Fruit fly (Drosophila melanogaster) whole organism, embryonic: ENCODE data around the gene Pino.

ENCODE experiments used
- Abd-B ChIP-seq: fragments of 200-800 bp; sonication (Bioruptor generic); optimal IDR thresholded peaks from 2 replicates; lab custom pipeline; 2018; ENCODE audit warnings: missing biosample characterization, mild to moderate bottlenecking, missing genetic modification characterization, moderate library complexity
- Ada2b ChIP-seq: fragments of 200-800 bp; sonication (Bioruptor generic); IDR thresholded peaks from 2 replicates; pipeline ENCODE4 v1.3.6; 2022; ENCODE audit warnings: missing biosample characterization, missing genetic modification characterization
- Blimp-1 ChIP-seq: fragments of 200-800 bp; sonication (Bioruptor generic); optimal IDR thresholded peaks from 3 replicates; lab custom pipeline; 2018; ENCODE audit warnings: missing biosample characterization, missing genetic modification characterization, mild to moderate bottlenecking, moderate library complexity, missing genetic modification reagents
- C15 ChIP-seq: fragments of 200-800 bp; sonication (Bioruptor generic); IDR thresholded peaks from 3 replicates; pipeline ENCODE4 v1.3.6; 2022; ENCODE audit warnings: missing biosample characterization, missing genetic modification characterization
- CG11247 ChIP-seq: fragments of 200-800 bp; sonication (Bioruptor generic); IDR thresholded peaks from 2 replicates; pipeline ENCODE4 v1.3.6; 2022; ENCODE audit warnings: missing biosample characterization, missing genetic modification characterization
- CG12155 ChIP-seq: fragments of 200-800 bp; sonication (Bioruptor generic); optimal IDR thresholded peaks from 3 replicates; lab custom pipeline; 2016; ENCODE audit warnings: missing biosample characterization, missing genetic modification characterization
- CG14014 ChIP-seq: fragments of 200-800 bp; sonication (Bioruptor generic); IDR thresholded peaks from 2 replicates; pipeline ENCODE4 v1.3.6; 2022; ENCODE audit warnings: missing biosample characterization, missing genetic modification characterization
- CG16813 ChIP-seq: fragments of 200-800 bp; sonication (Bioruptor generic); IDR thresholded peaks from 3 replicates; pipeline ENCODE4 v1.3.6; 2022; ENCODE audit warnings: missing biosample characterization, missing genetic modification characterization; ENCODE audit not compliant: partially characterized antibody
- CG17912 ChIP-seq: fragments of 200-800 bp; sonication (Bioruptor generic); optimal IDR thresholded peaks from 2 replicates; lab custom pipeline; 2018; ENCODE audit warnings: missing biosample characterization, mild to moderate bottlenecking, missing genetic modification characterization
- CG1832 ChIP-seq: fragments of 200-800 bp; sonication (Bioruptor generic); optimal IDR thresholded peaks from 2 replicates; lab custom pipeline; 2017; ENCODE audit warnings: missing biosample characterization, mild to moderate bottlenecking, missing genetic modification characterization, inconsistent platforms
- CG42726 ChIP-seq: fragments of 200-800 bp; sonication (Bioruptor generic); IDR thresholded peaks from 2 replicates; pipeline ENCODE4 v1.3.6; 2022; ENCODE audit warnings: missing biosample characterization, missing genetic modification characterization; ENCODE audit not compliant: partially characterized antibody
- CG4730 ChIP-seq: fragments of 200-800 bp; sonication (Bioruptor generic); IDR thresholded peaks from 2 replicates; pipeline ENCODE4 v1.3.6; 2022; ENCODE audit warnings: missing biosample characterization, missing genetic modification characterization
- CG7745 ChIP-seq: fragments of 200-800 bp; sonication (Bioruptor generic); optimal IDR thresholded peaks from 2 replicates; lab custom pipeline; 2018; ENCODE audit warnings: missing biosample characterization, mild to moderate bottlenecking, missing genetic modification characterization, moderate library complexity
- CG8290 ChIP-seq, 3 experiments: fragments of 200-800 bp; sonication (Bioruptor generic); optimal IDR thresholded peaks; 2 replicates each; lab custom pipeline; 2016 to 2019; ENCODE audit warnings: missing biosample characterization in 3 of 3, missing genetic modification characterization in 3 of 3, mild to moderate bottlenecking in 2 of 3, moderate library complexity in 1 of 3
- CG9797 ChIP-seq: fragments of 200-800 bp; sonication (Bioruptor generic); optimal IDR thresholded peaks from 3 replicates; lab custom pipeline; 2018; ENCODE audit warnings: missing biosample characterization, mild to moderate bottlenecking, missing genetic modification characterization
- Chrac-16 ChIP-seq: fragments of 200-800 bp; sonication (Bioruptor generic); optimal IDR thresholded peaks from 3 replicates; lab custom pipeline; 2016; ENCODE audit warnings: missing biosample characterization, missing genetic modification characterization
- Deaf1 ChIP-seq: fragments of 200-800 bp; optimal IDR thresholded peaks from 3 replicates; lab custom pipeline; 2019; ENCODE audit warnings: missing biosample characterization, mild to moderate bottlenecking, missing genetic modification characterization, moderate library complexity
- Dfd ChIP-seq, 2 experiments: fragments of >200 bp; optimal IDR thresholded peaks; 2 replicates each; lab custom pipeline; 2017; ENCODE audit warnings: missing biosample characterization in 2 of 2, missing genetic modification characterization in 2 of 2
- Dref ChIP-seq: fragments of 200-800 bp; sonication (Bioruptor generic); IDR thresholded peaks from 2 replicates; pipeline ENCODE4 v1.3.6; 2022; ENCODE audit warnings: missing biosample characterization, missing genetic modification characterization
- E2f1 ChIP-seq: fragments of 200-800 bp; sonication (Bioruptor generic); IDR thresholded peaks from 2 replicates; pipeline ENCODE4 v1.3.6; 2022; ENCODE audit warnings: missing biosample characterization, missing genetic modification characterization
- Ets65A ChIP-seq: fragments of 200-800 bp; sonication (Bioruptor generic); peaks from one replicate; lab custom pipeline; 2016; ENCODE audit warnings: missing biosample characterization, missing genetic modification characterization
- HLH4C ChIP-seq: fragments of 200-800 bp; sonication (Bioruptor generic); IDR thresholded peaks from 3 replicates; pipeline ENCODE4 v1.3.6; 2022; ENCODE audit warnings: missing biosample characterization, missing genetic modification characterization; ENCODE audit not compliant: partially characterized antibody
- HLH54F ChIP-seq: fragments of 200-800 bp; sonication (Bioruptor generic); optimal IDR thresholded peaks from 3 replicates; lab custom pipeline; 2016; ENCODE audit warnings: missing biosample characterization, missing genetic modification characterization
- HmgD ChIP-seq: fragments of 200-800 bp; sonication (Bioruptor generic); optimal IDR thresholded peaks from 3 replicates; lab custom pipeline; 2016; ENCODE audit warnings: missing biosample characterization, missing genetic modification characterization
- Hmx ChIP-seq: fragments of 200-800 bp; sonication (Bioruptor generic); optimal IDR thresholded peaks from 2 replicates; lab custom pipeline; 2016; ENCODE audit warnings: missing biosample characterization, missing genetic modification characterization
- Lpt ChIP-seq: fragments of >200 bp; optimal IDR thresholded peaks from 2 replicates; lab custom pipeline; 2018; ENCODE audit warnings: missing biosample characterization, missing genetic modification characterization
- NK7.1 ChIP-seq: fragments of 200-800 bp; sonication (Bioruptor generic); optimal IDR thresholded peaks from 3 replicates; lab custom pipeline; 2016; ENCODE audit warnings: missing biosample characterization, missing genetic modification characterization
- Optix ChIP-seq: fragments of 200-800 bp; sonication (Bioruptor generic); IDR thresholded peaks from 3 replicates; pipeline ENCODE4 v1.3.6; 2022; ENCODE audit warnings: missing biosample characterization, missing genetic modification characterization
- Usf ChIP-seq: fragments of 200-800 bp; sonication (Bioruptor generic); optimal IDR thresholded peaks from 2 replicates; lab custom pipeline; 2017; ENCODE audit warnings: missing genotype, missing biosample characterization, missing genetic modification characterization
- ap ChIP-seq: fragments of 200-800 bp; sonication (Bioruptor generic); IDR thresholded peaks from 2 replicates; pipeline ENCODE4 v1.3.6; 2022; ENCODE audit warnings: missing biosample characterization, missing genetic modification characterization
- ase ChIP-seq: fragments of 200-800 bp; sonication (Bioruptor generic); IDR thresholded peaks from 3 replicates; pipeline ENCODE4 v1.3.6; 2022; ENCODE audit warnings: missing biosample characterization, missing genetic modification characterization
- bbx ChIP-seq: fragments of 200-800 bp; sonication (Bioruptor generic); IDR thresholded peaks from 2 replicates; pipeline ENCODE4 v1.3.6; 2022; ENCODE audit warnings: missing biosample characterization, missing genetic modification characterization; ENCODE audit not compliant: partially characterized antibody
- crc ChIP-seq: fragments of 200-800 bp; sonication (Bioruptor generic); optimal IDR thresholded peaks from 2 replicates; lab custom pipeline; 2016; ENCODE audit warnings: missing biosample characterization, missing genetic modification characterization
- exex ChIP-seq: fragments of 200-800 bp; sonication (Bioruptor generic); optimal IDR thresholded peaks from 4 replicates; lab custom pipeline; 2018; ENCODE audit warnings: missing biosample characterization, mild to moderate bottlenecking, missing genetic modification characterization, moderate library complexity
- fd64A ChIP-seq: fragments of 200-800 bp; sonication (Bioruptor generic); optimal IDR thresholded peaks from 3 replicates; lab custom pipeline; 2018; ENCODE audit warnings: missing biosample characterization, mild to moderate bottlenecking, missing genetic modification characterization
- fd96Cb ChIP-seq: fragments of 200-800 bp; sonication (Bioruptor generic); optimal IDR thresholded peaks from 2 replicates; lab custom pipeline; 2018; ENCODE audit warnings: missing biosample characterization, mild to moderate bottlenecking, missing genetic modification characterization, moderate library complexity
- gcm ChIP-seq: fragments of 200-800 bp; sonication (Bioruptor generic); optimal IDR thresholded peaks from 2 replicates; lab custom pipeline; 2019; ENCODE audit warnings: missing biosample characterization, mild to moderate bottlenecking, missing genetic modification characterization, moderate library complexity
- gfzf ChIP-seq: fragments of 200-800 bp; sonication (Bioruptor generic); optimal IDR thresholded peaks from 2 replicates; lab custom pipeline; 2016; ENCODE audit warnings: missing biosample characterization, mild to moderate bottlenecking, missing genetic modification characterization, moderate library complexity
- klu ChIP-seq: fragments of 200-800 bp; sonication (Bioruptor generic); IDR thresholded peaks from 2 replicates; pipeline ENCODE4 v1.3.6; 2022; ENCODE audit warnings: missing biosample characterization, missing genetic modification characterization
- phol ChIP-seq: fragments of 200-800 bp; sonication (Bioruptor generic); optimal IDR thresholded peaks from 3 replicates; lab custom pipeline; 2018; ENCODE audit warnings: missing biosample characterization, mild to moderate bottlenecking, missing genetic modification characterization, moderate library complexity
- pnt ChIP-seq: fragments of 200-800 bp; sonication (Bioruptor generic); optimal IDR thresholded peaks from 3 replicates; lab custom pipeline; 2016; ENCODE audit warnings: missing biosample characterization, missing genetic modification characterization
- rib ChIP-seq: fragments of 200-800 bp; sonication (Bioruptor generic); IDR thresholded peaks from 2 replicates; pipeline ENCODE4 v1.3.6; 2022; ENCODE audit warnings: missing biosample characterization, missing genetic modification characterization
- scrt ChIP-seq: fragments of 200-800 bp; sonication (Bioruptor generic); optimal IDR thresholded peaks from 2 replicates; lab custom pipeline; 2018; ENCODE audit warnings: missing biosample characterization, mild to moderate bottlenecking, missing genetic modification characterization, moderate library complexity
- sqz ChIP-seq: fragments of 200-800 bp; sonication (Bioruptor generic); optimal IDR thresholded peaks from 3 replicates; lab custom pipeline; 2018; ENCODE audit warnings: missing biosample characterization, mild to moderate bottlenecking, missing genetic modification characterization
- sug ChIP-seq: fragments of 200-800 bp; optimal IDR thresholded peaks from 2 replicates; lab custom pipeline; 2019; ENCODE audit warnings: missing biosample characterization, mild to moderate bottlenecking, missing genetic modification characterization, moderate library complexity
- toy ChIP-seq: fragments of 200-800 bp; sonication (Bioruptor generic); IDR thresholded peaks from 2 replicates; pipeline ENCODE4 v1.3.6; 2022; ENCODE audit warnings: missing biosample characterization, missing genetic modification characterization
- wdn ChIP-seq: fragments of 200-800 bp; sonication (Bioruptor generic); IDR thresholded peaks from 2 replicates; pipeline ENCODE4 v1.3.6; 2022; ENCODE audit warnings: missing biosample characterization, missing genetic modification characterization
- z ChIP-seq: fragments of 200-800 bp; sonication (Bioruptor generic); IDR thresholded peaks from 3 replicates; pipeline ENCODE4 v1.3.6; 2022; ENCODE audit warnings: missing biosample characterization, missing genetic modification characterization
- zen2 ChIP-seq: fragments of 200-800 bp; sonication (Bioruptor generic); IDR thresholded peaks from 3 replicates; pipeline ENCODE4 v1.3.6; 2022; ENCODE audit warnings: missing biosample characterization, missing genetic modification characterization; ENCODE audit not compliant: partially characterized antibody
- zfh1 ChIP-seq: fragments of 200-800 bp; sonication (Bioruptor generic); IDR thresholded peaks from 3 replicates; pipeline ENCODE4 v1.3.6; 2022; ENCODE audit warnings: missing biosample characterization, missing genetic modification characterization

Gene Pino

dm6 chr2L:1169867-1170415 is 41.2 kb upstream of the Pino start, which contains the start of the genes CG31922 and Plap (continued):
- TF ChIP-seq phol = peak; percentile 79
- no peak for TF ChIP-seq E2f1
- TF ChIP-seq ap = 0 out of 2 replicates have a peak, but pooled peaks have one; percentile 4
- no peak for TF ChIP-seq HmgD (GFP tag; lab: Kevin White, UChicago)
- TF ChIP-seq Dfd (GFP tag; optimal IDR thresholded peaks at IDR 0.05; lab: Kevin White, UChicago) = no peak
- TF ChIP-seq CG8290 (GFP tag; optimal IDR thresholded peaks at IDR 0.05; lab: Kevin White, UChicago) = no peak
- peak in 1 of 2 experiments; percentile 19 for TF ChIP-seq CG8290 (tag; optimal IDR thresholded peaks at IDR 0.05; lab: Kevin White, UChicago)
- peak; percentile 84 for TF ChIP-seq rib (GFP tag; lab: Robert Waterston, UW)
- TF ChIP-seq gfzf (GFP tag; lab: Kevin White, UChicago) = peak; percentile 21
- TF ChIP-seq zfh1 (GFP tag; lab: Robert Waterston, UW) = no peak
- TF ChIP-seq CG17912 (GFP tag; lab: Kevin White, UChicago) = no peak
- TF ChIP-seq klu (GFP tag; lab: Robert Waterston, UW) = peak; percentile 52
- peak; percentile 32 for TF ChIP-seq fd96Cb
- peak; percentile 14 for TF ChIP-seq CG9797 (GFP tag; lab: Kevin White, UChicago)
- no peak for TF ChIP-seq NK7.1 (GFP tag; lab: Kevin White, UChicago)
- 0 out of 2 replicates have a peak, but pooled peaks have one; percentile 25 for TF ChIP-seq CG4730 (GFP tag; lab: Robert Waterston, UW)
- TF ChIP-seq pnt (GFP tag; lab: Kevin White, UChicago) = peak; percentile 33
- peak; percentile 66 for TF ChIP-seq Dref (GFP tag; lab: Robert Waterston, UW)
- peak; percentile 83 for TF ChIP-seq bbx (GFP tag; lab: Robert Waterston, UW)
- no peak for TF ChIP-seq toy (GFP tag; lab: Robert Waterston, UW)
- no peak for TF ChIP-seq Blimp-1
- peak; percentile 79 for TF ChIP-seq HLH4C (GFP tag; lab: Robert Waterston, UW)
- peak; percentile 59 for TF ChIP-seq Abd-B (GFP tag; lab: Kevin White, UChicago)
- TF ChIP-seq exex (tag; lab: Kevin White, UChicago) = no peak
- TF ChIP-seq Ets65A (GFP tag; lab: Kevin White, UChicago) = peak; percentile 95
- peak; percentile 87 for TF ChIP-seq sug (tag; lab: Kevin White, UChicago)
- TF ChIP-seq CG42726 = no peak
- TF ChIP-seq scrt (GFP tag; lab: Kevin White, UChicago) = no peak
- TF ChIP-seq CG1832 = no peak
- TF ChIP-seq CG7745 (tag; lab: Kevin White, UChicago) = no peak
- no peak for TF ChIP-seq CG11247 (GFP tag; lab: Robert Waterston, UW)
- 0 out of 2 replicates have a peak, but pooled peaks have one; percentile 30 for TF ChIP-seq CG14014 (GFP tag; lab: Robert Waterston, UW)
- TF ChIP-seq ase = no peak
- TF ChIP-seq CG12155 = peak; percentile 80
- TF ChIP-seq gcm = peak; percentile 36
- peak; percentile 75 for TF ChIP-seq HLH54F (GFP tag; lab: Kevin White, UChicago)
- TF ChIP-seq Chrac-16 (GFP tag; lab: Kevin White, UChicago) = peak; percentile 64
- no peak for TF ChIP-seq wdn (GFP tag; lab: Robert Waterston, UW)
- TF ChIP-seq CG16813 = peak; percentile 94
- TF ChIP-seq Deaf1 = peak; percentile 41
- TF ChIP-seq Lpt (GFP tag; lab: Kevin White, UChicago) = no peak
- no peak for TF ChIP-seq fd64A (GFP tag; lab: Kevin White, UChicago)
- no peak for TF ChIP-seq Usf (GFP tag; lab: Kevin White, UChicago)
- no peak for TF ChIP-seq Optix (GFP tag; lab: Robert Waterston, UW)
- peak; percentile 46 for TF ChIP-seq Hmx (GFP tag; lab: Kevin White, UChicago)
- peak; percentile 32 for TF ChIP-seq crc (GFP tag; lab: Kevin White, UChicago)
- TF ChIP-seq zen2 (GFP tag; lab: Robert Waterston, UW) = peak; percentile 73; the same call in 2 of the 3 replicates
- no peak for TF ChIP-seq C15 (GFP tag; lab: Robert Waterston, UW)
- no peak for TF ChIP-seq sqz (GFP tag; lab: Kevin White, UChicago)
- TF ChIP-seq Ada2b (GFP tag; lab: Robert Waterston, UW) = no peak
- no peak for TF ChIP-seq z (GFP tag; lab: Robert Waterston, UW)
